Worm (Caenorhabditis elegans) whole organism, L4/young adult: Measurements from ENCODE around the gene F28D1.6.

Experiments
- W03F9.2 ChIP-seq: fragments of 150-350 bp; optimal IDR thresholded peaks from 2 replicates; lab custom pipeline; 2014; ENCODE audit warnings: missing biosample characterization, missing genetic modification characterization
- him-1 ChIP-seq: sonication (generic microtip); optimal IDR thresholded peaks from 2 replicates; lab custom pipeline; 2016; ENCODE audit warnings: missing genotype, missing genetic modification reagents, missing genetic modification characterization, missing compliant biosample characterization

ce11 chrIV:12419291-12419690 is 34.3 kb upstream of the F28D1.6 start:
- TF ChIP-seq W03F9.2: no peak
- no peak for TF ChIP-seq him-1
